ENCODE assay signal across 1 worm cellular context in the genomic region with DNA sequence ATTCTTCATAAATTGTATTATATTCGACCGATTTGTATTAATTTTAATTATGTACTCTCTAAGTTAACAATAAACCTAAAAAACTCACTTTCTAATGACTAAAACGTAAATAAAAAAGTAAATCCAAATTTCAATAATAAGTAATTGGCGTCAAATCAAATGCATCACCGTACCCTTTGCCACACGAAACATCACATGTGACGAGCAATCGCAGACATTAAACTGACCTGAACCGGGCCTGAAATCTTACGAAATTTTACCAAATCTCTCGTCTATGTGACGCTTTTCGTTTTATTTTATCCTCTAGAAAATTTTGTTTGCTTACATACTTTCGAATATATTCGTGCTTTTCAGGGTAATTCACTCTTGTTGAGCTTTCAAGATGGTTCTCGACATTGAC.
TF ChIP-seq lines count a peak whose summit lies in the region.

A gene (minus strand): TSS at position 131 of the 400 bp plus-strand sequence.
A gene (plus strand): TSS at position 355 of the 400 bp plus-strand sequence.

TF ChIP-seq in whole organism, L1 larva, 84 proteins besides CTCF, POLR2A, EP300 and RAD21 (continued from another document):
- TF ChIP-seq pqm-1 (tag; optimal IDR thresholded peaks at IDR 0.05; lab: Kevin White, UChicago) (no peak), lin-39 (tag; optimal IDR thresholded peaks at IDR 0.05; lab: Kevin White, UChicago) (no peak), lin-15B (tag; optimal IDR thresholded peaks at IDR 0.05; lab: Kevin White, UChicago) (peak; percentile 20), unc-86 (tag; optimal IDR thresholded peaks at IDR 0.05; lab: Kevin White, UChicago) (no peak), unc-98 (GFP tag; IDR thresholded peaks at IDR 0.05; lab: Robert Waterston, UW) (no peak), fos-1 (tag; optimal IDR thresholded peaks at IDR 0.05; lab: Kevin White, UChicago) (no peak), sptf-1 (tag; optimal IDR thresholded peaks at IDR 0.05; lab: Kevin White, UChicago) (no peak), ztf-11 (tag; optimal IDR thresholded peaks at IDR 0.05; lab: Kevin White, UChicago) (no peak), fkh-4 (tag; optimal IDR thresholded peaks at IDR 0.05; lab: Kevin White, UChicago; ENCODE audit: borderline replicate concordance) (no peak), C04F5.9 (tag; optimal IDR thresholded peaks at IDR 0.05; lab: Kevin White, UChicago) (no peak), ceh-82 (tag; optimal IDR thresholded peaks at IDR 0.05; lab: Kevin White, UChicago) (peak in 1 of 3 experiments; percentile 24), nhr-237 (tag; optimal IDR thresholded peaks at IDR 0.05; lab: Kevin White, UChicago) (no peak), dpl-1 (GFP tag; optimal IDR thresholded peaks at IDR 0.05; lab: Kevin White, UChicago) (peak in 2 of 3 experiments; percentile 11 to 46), nhr-47 (tag; optimal IDR thresholded peaks at IDR 0.05; lab: Kevin White, UChicago) (peak; percentile 22), F16B12.6 (tag; optimal IDR thresholded peaks at IDR 0.05; lab: Kevin White, UChicago) (peak; percentile 87), swsn-7 (tag; optimal IDR thresholded peaks at IDR 0.05; lab: Kevin White, UChicago) (no peak), nhr-71 (tag; optimal IDR thresholded peaks at IDR 0.05; lab: Kevin White, UChicago) (peak; percentile 9), lsy-2 (tag; optimal IDR thresholded peaks at IDR 0.05; lab: Kevin White, UChicago) (peak; percentile 81 to 96), snu-23 (GFP tag; optimal IDR thresholded peaks at IDR 0.05; lab: Kevin White, UChicago) (peak; percentile 37), skn-1 (tag; optimal IDR thresholded peaks at IDR 0.05; lab: Kevin White, UChicago) (peak; percentile 82), ceh-90 (tag; optimal IDR thresholded peaks at IDR 0.05; lab: Kevin White, UChicago) (no peak), ztf-4 (tag; optimal IDR thresholded peaks at IDR 0.05; lab: Kevin White, UChicago) (no peak), rnt-1 (tag; optimal IDR thresholded peaks at IDR 0.05; lab: Kevin White, UChicago) (no peak), Y116A8C.19 (tag; optimal IDR thresholded peaks at IDR 0.05; lab: Kevin White, UChicago; ENCODE audit: borderline replicate concordance) (no peak)
